Fruit fly (Drosophila melanogaster): Measurements from ENCODE around the gene Bruce.

DNA sequence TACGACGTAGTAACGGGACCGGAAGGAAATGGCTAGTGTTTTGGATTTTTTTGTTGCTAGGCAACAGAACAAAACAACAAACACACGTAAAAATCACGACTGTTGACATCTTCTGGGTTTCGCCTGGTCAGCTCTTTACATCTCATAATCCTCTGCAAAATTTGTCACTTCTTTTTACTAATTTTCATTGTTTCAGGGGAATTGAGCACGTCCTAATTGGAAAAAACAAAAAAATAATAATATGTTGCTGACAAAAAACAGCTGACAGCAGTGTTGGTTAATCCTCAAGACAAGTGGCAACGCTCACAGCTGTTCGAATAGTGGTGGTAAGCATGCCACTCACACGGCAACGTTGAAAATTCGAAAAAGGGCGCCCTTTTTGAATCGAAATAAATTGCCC is 46.7 kb upstream of the Bruce start, which contains the start of gene Rfx:
- no peak for TF ChIP-seq CG8478 (optimal IDR thresholded peaks at IDR 0.05)
- TF ChIP-seq CTCF (optimal IDR thresholded peaks at IDR 0.05): peak in 1 of 2 experiments; percentile 9
